Fruit fly (Drosophila melanogaster) whole organism, embryonic: ENCODE results near the gene lqf.

ENCODE experiments used
- Ada2b ChIP-seq: fragments of 200-800 bp; sonication (Bioruptor generic); IDR thresholded peaks from 2 replicates; pipeline ENCODE4 v1.3.6; 2022; ENCODE audit warnings: missing biosample characterization, missing genetic modification characterization
- BEAF-32 ChIP-seq: fragments of 200-800 bp; sonication (Bioruptor generic); optimal IDR thresholded peaks from 3 replicates; lab custom pipeline; 2017; ENCODE audit warnings: missing biosample characterization, missing genetic modification characterization, mild to moderate bottlenecking, moderate library complexity, missing genetic modification reagents
- CG10147 ChIP-seq: fragments of 200-800 bp; sonication (Bioruptor generic); optimal IDR thresholded peaks from 2 replicates; lab custom pipeline; 2019; ENCODE audit warnings: missing biosample characterization, mild to moderate bottlenecking, missing genetic modification characterization, moderate library complexity
- CG1024 ChIP-seq: fragments of 200-800 bp; sonication (Bioruptor generic); IDR thresholded peaks from 2 replicates; pipeline ENCODE4 v1.3.6; 2022; ENCODE audit warnings: missing biosample characterization, missing genetic modification characterization
- CG11723 ChIP-seq: fragments of 200-800 bp; sonication (Bioruptor generic); optimal IDR thresholded peaks from 2 replicates; lab custom pipeline; 2017; ENCODE audit warnings: missing biosample characterization, mild to moderate bottlenecking, missing genetic modification characterization
- CG13123 ChIP-seq: fragments of 200-800 bp; sonication (Bioruptor generic); optimal IDR thresholded peaks from 2 replicates; lab custom pipeline; 2016; ENCODE audit warnings: missing biosample characterization, missing genetic modification characterization
- CG13624 ChIP-seq: fragments of 200-800 bp; sonication (Bioruptor generic); optimal IDR thresholded peaks from 2 replicates; lab custom pipeline; 2016; ENCODE audit warnings: missing biosample characterization, missing genetic modification characterization
- CG15601 ChIP-seq: fragments of 200-800 bp; sonication (Bioruptor generic); optimal IDR thresholded peaks from 3 replicates; lab custom pipeline; 2019; ENCODE audit warnings: missing biosample characterization, mild to moderate bottlenecking, missing genetic modification characterization, moderate library complexity
- CG17186 ChIP-seq: fragments of 200-800 bp; sonication (Bioruptor generic); optimal IDR thresholded peaks from 3 replicates; lab custom pipeline; 2017; ENCODE audit warnings: missing biosample characterization, missing genetic modification reagents, missing genetic modification characterization
- CG17568 ChIP-seq: fragments of 200-800 bp; sonication (Bioruptor generic); optimal IDR thresholded peaks from 2 replicates; lab custom pipeline; 2018; ENCODE audit warnings: missing biosample characterization, mild to moderate bottlenecking, missing genetic modification characterization, moderate library complexity
- CG17912 ChIP-seq: fragments of 200-800 bp; sonication (Bioruptor generic); optimal IDR thresholded peaks from 2 replicates; lab custom pipeline; 2018; ENCODE audit warnings: missing biosample characterization, mild to moderate bottlenecking, missing genetic modification characterization
- CG1792 ChIP-seq: fragments of 200-800 bp; sonication (Bioruptor generic); optimal IDR thresholded peaks from 2 replicates; lab custom pipeline; 2016; ENCODE audit warnings: missing biosample characterization, missing genetic modification characterization
- CG30431 ChIP-seq: fragments of 200-800 bp; sonication (Bioruptor generic); optimal IDR thresholded peaks from 2 replicates; lab custom pipeline; 2017; ENCODE audit warnings: missing biosample characterization, missing genetic modification characterization
- CG31441 ChIP-seq: fragments of 200-800 bp; sonication (Bioruptor generic); IDR thresholded peaks from 2 replicates; pipeline ENCODE4 v1.3.6; 2022; ENCODE audit warnings: missing biosample characterization, missing genetic modification characterization
- CG4424 ChIP-seq: fragments of 200-800 bp; sonication (Bioruptor generic); optimal IDR thresholded peaks from 3 replicates; lab custom pipeline; 2016; ENCODE audit warnings: missing biosample characterization, missing genetic modification characterization
- CG7786 ChIP-seq: fragments of 200-800 bp; sonication (Bioruptor generic); optimal IDR thresholded peaks from 2 replicates; lab custom pipeline; 2016; ENCODE audit warnings: missing biosample characterization, missing genetic modification characterization
- CG8478 ChIP-seq: fragments of >200 bp; optimal IDR thresholded peaks from 2 replicates; lab custom pipeline; 2018
- CG9876 ChIP-seq: fragments of 200-800 bp; sonication (Bioruptor generic); optimal IDR thresholded peaks from 2 replicates; lab custom pipeline; 2016; ENCODE audit warnings: missing biosample characterization, missing genetic modification characterization
- CHES-1-like ChIP-seq: fragments of 200-800 bp; sonication (Bioruptor generic); optimal IDR thresholded peaks from 2 replicates; lab custom pipeline; 2016; ENCODE audit warnings: missing biosample characterization, missing genetic modification characterization
- Dbx ChIP-seq: fragments of 200-800 bp; sonication (Bioruptor generic); IDR thresholded peaks from 3 replicates; pipeline ENCODE4 v1.3.6; 2022; ENCODE audit warnings: missing biosample characterization, missing genetic modification characterization
- Dip3 ChIP-seq: fragments of 200-800 bp; sonication (Bioruptor generic); optimal IDR thresholded peaks from 3 replicates; lab custom pipeline; 2016; ENCODE audit warnings: missing biosample characterization, missing genetic modification characterization
- Dll ChIP-seq: fragments of 200-800 bp; sonication (Bioruptor generic); IDR thresholded peaks from 4 replicates; pipeline ENCODE4 v1.3.6; 2022; ENCODE audit warnings: missing biosample characterization, missing genetic modification characterization; ENCODE audit not compliant: partially characterized antibody
- Drgx ChIP-seq: fragments of 200-800 bp; sonication (Bioruptor generic); IDR thresholded peaks from 2 replicates; pipeline ENCODE4 v1.3.6; 2022; ENCODE audit warnings: missing biosample characterization, missing genetic modification characterization
- Ets97D ChIP-seq: fragments of 200-800 bp; sonication (Bioruptor generic); optimal IDR thresholded peaks from 3 replicates; lab custom pipeline; 2016; ENCODE audit warnings: missing biosample characterization, missing genetic modification characterization
- Fer1 ChIP-seq: fragments of 200-800 bp; sonication (Bioruptor generic); optimal IDR thresholded peaks from 2 replicates; lab custom pipeline; 2017; ENCODE audit warnings: missing biosample characterization, mild to moderate bottlenecking, missing genetic modification characterization
- Hr51 ChIP-seq, 2 experiments: fragments of 200-800 bp; sonication (Bioruptor generic); optimal IDR thresholded peaks; 2 replicates in 1 of 2; 3 replicates in 1 of 2; lab custom pipeline; 2016 to 2018; ENCODE audit warnings: missing biosample characterization in 2 of 2, missing genetic modification characterization in 2 of 2, mild to moderate bottlenecking in 1 of 2, moderate library complexity in 1 of 2
- Pdp1 ChIP-seq, 2 experiments: fragments of 200-800 bp; sonication (Bioruptor generic); optimal IDR thresholded peaks; 3 replicates each; lab custom pipeline; 2016; ENCODE audit warnings: missing biosample characterization in 2 of 2, missing genetic modification characterization in 2 of 2, mild to moderate bottlenecking in 1 of 2, moderate library complexity in 1 of 2
- Scr ChIP-seq: fragments of 200-800 bp; sonication (Bioruptor generic); IDR thresholded peaks from 2 replicates; pipeline ENCODE4 v1.3.6; 2022; ENCODE audit warnings: missing biosample characterization, missing genetic modification characterization; ENCODE audit not compliant: partially characterized antibody
- aop ChIP-seq: fragments of 200-800 bp; sonication (Bioruptor generic); IDR thresholded peaks from 2 replicates; pipeline ENCODE4 v1.3.6; 2022; ENCODE audit warnings: missing biosample characterization, missing genetic modification characterization
- chm ChIP-seq: fragments of 200-800 bp; sonication (Bioruptor generic); IDR thresholded peaks from 2 replicates; pipeline ENCODE4 v1.3.6; 2022; ENCODE audit warnings: missing biosample characterization, missing genetic modification characterization
- corto ChIP-seq: fragments of 200-800 bp; sonication (Bioruptor generic); optimal IDR thresholded peaks from 2 replicates; lab custom pipeline; 2016; ENCODE audit warnings: missing biosample characterization, mild to moderate bottlenecking, missing genetic modification characterization, moderate library complexity
- cwo ChIP-seq: fragments of 200-800 bp; sonication (Bioruptor generic); optimal IDR thresholded peaks from 3 replicates; lab custom pipeline; 2017; ENCODE audit warnings: missing biosample characterization, missing genetic modification characterization, mild to moderate bottlenecking, moderate library complexity, missing genetic modification reagents
- dysf ChIP-seq: fragments of 200-800 bp; sonication (Bioruptor generic); IDR thresholded peaks from 3 replicates; pipeline ENCODE4 v1.3.6; 2022; ENCODE audit warnings: missing biosample characterization, missing genetic modification characterization
- her ChIP-seq: fragments of 200-800 bp; sonication (Bioruptor generic); optimal IDR thresholded peaks from 2 replicates; lab custom pipeline; 2016; ENCODE audit warnings: missing biosample characterization, missing genetic modification characterization
- insv ChIP-seq, 2 experiments: fragments of 200-800 bp; sonication (Bioruptor generic); optimal IDR thresholded peaks; 3 replicates each; lab custom pipeline; 2016 to 2018; ENCODE audit warnings: missing biosample characterization in 2 of 2, missing genetic modification characterization in 2 of 2
- kni ChIP-seq: fragments of 200-800 bp; sonication (Bioruptor generic); optimal IDR thresholded peaks from 3 replicates; lab custom pipeline; 2017; ENCODE audit warnings: mild to moderate bottlenecking, missing biosample characterization, missing genetic modification reagents, missing genetic modification characterization
- lab ChIP-seq: fragments of 200-800 bp; sonication (Bioruptor generic); optimal IDR thresholded peaks from 3 replicates; lab custom pipeline; 2017; ENCODE audit warnings: missing biosample characterization, missing genetic modification characterization, mild to moderate bottlenecking, moderate library complexity, missing genetic modification reagents
- mam ChIP-seq: fragments of 200-800 bp; sonication (Bioruptor generic); optimal IDR thresholded peaks from 3 replicates; lab custom pipeline; 2016; ENCODE audit warnings: missing biosample characterization, missing genetic modification characterization
- p53 ChIP-seq: fragments of 200-800 bp; sonication (Bioruptor generic); optimal IDR thresholded peaks from 2 replicates; lab custom pipeline; 2016; ENCODE audit warnings: missing biosample characterization, missing genetic modification characterization
- pum ChIP-seq: fragments of 200-800 bp; sonication (Bioruptor generic); optimal IDR thresholded peaks from 2 replicates; lab custom pipeline; 2016; ENCODE audit warnings: missing biosample characterization, missing genetic modification characterization
- salm ChIP-seq: fragments of 200-800 bp; sonication (Bioruptor generic); optimal IDR thresholded peaks from 2 replicates; lab custom pipeline; 2018; ENCODE audit warnings: missing biosample characterization, mild to moderate bottlenecking, missing genetic modification characterization
- scrt ChIP-seq: fragments of 200-800 bp; sonication (Bioruptor generic); optimal IDR thresholded peaks from 2 replicates; lab custom pipeline; 2018; ENCODE audit warnings: missing biosample characterization, mild to moderate bottlenecking, missing genetic modification characterization, moderate library complexity
- sna ChIP-seq: fragments of 200-800 bp; sonication (Bioruptor generic); IDR thresholded peaks from 2 replicates; pipeline ENCODE4 v1.3.6; 2022; ENCODE audit warnings: missing biosample characterization, missing genetic modification characterization; ENCODE audit not compliant: partially characterized antibody
- stc ChIP-seq: fragments of 200-800 bp; sonication (Bioruptor generic); IDR thresholded peaks from 2 replicates; pipeline ENCODE4 v1.3.6; 2022; ENCODE audit warnings: missing biosample characterization, missing genetic modification characterization
- tap ChIP-seq: fragments of 200-800 bp; optimal IDR thresholded peaks from 3 replicates; lab custom pipeline; 2019; ENCODE audit warnings: missing biosample characterization, mild to moderate bottlenecking, missing genetic modification characterization, moderate library complexity
- tll ChIP-seq, 2 experiments: fragments of 200-800 bp in 1 of 2; fragments of >200 bp in 1 of 2; sonication (Bioruptor generic) in 1 of 2; optimal IDR thresholded peaks; 2 replicates each; lab custom pipeline; 2017 to 2019; ENCODE audit warnings: missing biosample characterization in 2 of 2, missing genetic modification characterization in 2 of 2, mild to moderate bottlenecking in 1 of 2, moderate library complexity in 1 of 2
- tna ChIP-seq: fragments of 200-800 bp; sonication (Bioruptor generic); IDR thresholded peaks from 2 replicates; pipeline ENCODE4 v1.3.6; 2022; ENCODE audit warnings: missing biosample characterization, missing genetic modification characterization; ENCODE audit not compliant: partially characterized antibody
- tx ChIP-seq: fragments of 200-800 bp; sonication (Bioruptor generic); optimal IDR thresholded peaks from 2 replicates; lab custom pipeline; 2016; ENCODE audit warnings: missing biosample characterization, missing genetic modification characterization
- vnd ChIP-seq: fragments of 200-800 bp; sonication (Bioruptor generic); IDR thresholded peaks from 3 replicates; pipeline ENCODE4 v1.3.6; 2022; ENCODE audit warnings: missing biosample characterization, missing genetic modification characterization; ENCODE audit not compliant: partially characterized antibody
- zf30C ChIP-seq: fragments of 200-800 bp; sonication (Bioruptor generic); optimal IDR thresholded peaks from 3 replicates; lab custom pipeline; 2018; ENCODE audit warnings: missing biosample characterization, mild to moderate bottlenecking, missing genetic modification characterization

Gene lqf

DNA sequence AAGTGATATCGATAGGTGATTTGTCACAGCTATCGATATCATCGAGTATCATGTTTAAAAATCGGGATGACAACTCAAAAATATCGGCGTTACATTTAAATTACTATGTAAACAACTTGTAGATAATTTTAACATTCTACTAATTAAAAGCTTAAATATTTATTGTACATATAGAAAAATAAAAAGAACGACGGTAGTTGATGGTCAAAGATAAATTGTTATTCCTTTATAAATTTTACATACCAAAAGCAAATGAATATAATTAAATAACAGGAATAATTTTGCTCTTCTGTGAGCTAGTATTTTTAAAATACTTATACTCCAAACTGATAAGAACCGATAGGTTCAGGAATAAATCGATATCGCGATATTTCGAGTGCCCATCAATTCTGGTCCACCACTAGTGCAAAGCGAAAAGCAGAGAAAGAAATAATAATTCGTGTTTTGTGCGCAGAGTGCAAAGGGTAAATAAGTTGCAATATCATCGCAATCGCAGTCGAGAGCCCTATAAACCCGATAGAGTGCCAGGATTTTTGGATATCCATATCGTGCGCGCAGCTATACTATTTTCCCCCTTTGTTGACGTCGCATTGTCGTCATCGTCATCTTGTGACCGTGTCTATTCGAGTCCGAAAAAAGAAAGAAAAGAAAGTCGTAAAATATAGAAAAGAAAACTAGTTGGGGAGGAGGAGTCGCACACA is at the start of gene lqf:
TSS of gene lqf (plus strand) at position 401 of the 701 bp plus-strand sequence.
- TF ChIP-seq Dbx (GFP tag; lab: Robert Waterston, UW) (no peak), aop (GFP tag; lab: Robert Waterston, UW) (no peak), zf30C (GFP tag; lab: Kevin White, UChicago) (no peak), CG15601 (no peak), Drgx (GFP tag; lab: Robert Waterston, UW) (no peak), Hr51 (GFP tag; optimal IDR thresholded peaks at IDR 0.05; lab: Kevin White, UChicago) (no peak), cwo (GFP tag; lab: Kevin White, UChicago) (no peak), Dll (GFP tag; lab: Robert Waterston, UW) (peak; percentile 92), CG17912 (no peak), CG9876 (GFP tag; lab: Kevin White, UChicago) (no peak), CG11723 (GFP tag; lab: Kevin White, UChicago) (no peak), her (no peak), CG17186 (no peak), corto (GFP tag; lab: Kevin White, UChicago) (no peak), CHES-1-like (GFP tag; lab: Kevin White, UChicago) (no peak), kni (no peak), chm (no peak), p53 (GFP tag; lab: Kevin White, UChicago) (no peak), pum (GFP tag; lab: Kevin White, UChicago) (no peak), dysf (no peak), CG13624 (GFP tag; lab: Kevin White, UChicago) (no peak), tll (GFP tag; optimal IDR thresholded peaks at IDR 0.05; lab: Kevin White, UChicago) (no peak), CG7786 (GFP tag; lab: Kevin White, UChicago) (no peak), CG13123 (GFP tag; lab: Kevin White, UChicago) (no peak), tx (GFP tag; lab: Kevin White, UChicago) (no peak), insv (GFP tag; optimal IDR thresholded peaks at IDR 0.05; lab: Kevin White, UChicago) (no peak), CG17568 (no peak), CG8478 (lab: Kevin White, UChicago) (no peak), Fer1 (GFP tag; lab: Kevin White, UChicago) (no peak), mam (GFP tag; lab: Kevin White, UChicago) (no peak), vnd (peak; percentile 89), salm (tag; lab: Kevin White, UChicago) (no peak), Ada2b (GFP tag; lab: Robert Waterston, UW) (no peak), CG1024 (GFP tag; lab: Robert Waterston, UW) (no peak), BEAF-32 (peak; percentile 92), tna (GFP tag; lab: Robert Waterston, UW) (peak; percentile 72), CG31441 (GFP tag; lab: Robert Waterston, UW) (peak; percentile 29; the same call in 1 of the 2 replicates), lab (GFP tag; lab: Kevin White, UChicago) (no peak), sna (GFP tag; lab: Robert Waterston, UW) (peak; percentile 83), stc (0 out of 2 replicates have a peak, but pooled peaks have one; percentile 18), CG30431 (GFP tag; lab: Kevin White, UChicago) (no peak), tap (no peak), Scr (GFP tag; lab: Robert Waterston, UW) (peak; percentile 92), Ets97D (GFP tag; lab: Kevin White, UChicago) (no peak), CG1792 (GFP tag; lab: Kevin White, UChicago) (no peak), CG10147 (GFP tag; lab: Kevin White, UChicago) (no peak), Dip3 (GFP tag; lab: Kevin White, UChicago) (no peak), scrt (no peak), CG4424 (no peak), Pdp1 (GFP tag; optimal IDR thresholded peaks at IDR 0.05; lab: Kevin White, UChicago) (no peak)
